Worm (Caenorhabditis elegans) whole organism, L4/young adult: ENCODE data around the gene R10H10.4.

Experiments
- W03F9.2 ChIP-seq: fragments of 150-350 bp; optimal IDR thresholded peaks from 2 replicates; lab custom pipeline; 2014; ENCODE audit warnings: missing biosample characterization, missing genetic modification characterization
- dao-5 ChIP-seq: sonication (generic microtip); optimal IDR thresholded peaks from 2 replicates; lab custom pipeline; 2016; ENCODE audit warnings: missing genotype, missing genetic modification characterization, moderate library complexity, missing compliant biosample characterization
- him-1 ChIP-seq: sonication (generic microtip); optimal IDR thresholded peaks from 2 replicates; lab custom pipeline; 2016; ENCODE audit warnings: missing genotype, missing genetic modification reagents, missing genetic modification characterization, missing compliant biosample characterization

ce11 chrIV:10425129-10425528, 30.4 kb upstream of the R10H10.4 start:
- TF ChIP-seq him-1 (tag; lab: Kevin White, UChicago), result no peak
- TF ChIP-seq W03F9.2 (tag; lab: Kevin White, UChicago), result no peak
- TF ChIP-seq dao-5, result no peak
